Worm (Caenorhabditis elegans) whole organism, late embryonic: ENCODE results near the gene F21C10.18.

ENCODE experiments used
- ama-1 ChIP-seq: fragments of 150-350 bp; optimal IDR thresholded peaks from 2 replicates; lab custom pipeline; 2014
- ceh-19 ChIP-seq: fragments of 200-800 bp; sonication (Bioruptor generic); optimal IDR thresholded peaks from 2 replicates; lab custom pipeline; 2018; ENCODE audit warnings: mild to moderate bottlenecking, missing genetic modification characterization, missing compliant biosample characterization
- fkh-10 ChIP-seq: fragments of 150-350 bp; optimal IDR thresholded peaks from 2 replicates; lab custom pipeline; 2014; ENCODE audit warnings: missing biosample characterization, missing genetic modification reagents, missing genetic modification characterization
- hlh-13 ChIP-seq: fragments of 200-800 bp; sonication (Bioruptor generic); optimal IDR thresholded peaks from 2 replicates; lab custom pipeline; 2018; ENCODE audit warnings: mild to moderate bottlenecking, missing genetic modification characterization, missing compliant biosample characterization
- hlh-8 ChIP-seq: sonication (generic microtip); optimal IDR thresholded peaks from 2 replicates; lab custom pipeline; 2016; ENCODE audit warnings: missing genotype, missing genetic modification characterization, missing compliant biosample characterization
- lin-11 ChIP-seq: fragments of 200-800 bp; sonication (Bioruptor generic); optimal IDR thresholded peaks from 2 replicates; lab custom pipeline; 2018; ENCODE audit warnings: mild to moderate bottlenecking, missing genetic modification characterization, missing compliant biosample characterization
- madf-2 ChIP-seq: sonication (generic microtip); optimal IDR thresholded peaks from 2 replicates; lab custom pipeline; 2017; ENCODE audit warnings: missing genetic modification characterization, missing compliant biosample characterization
- nhr-11 ChIP-seq: fragments of 150-350 bp; optimal IDR thresholded peaks from 2 replicates; lab custom pipeline; 2014; ENCODE audit warnings: missing biosample characterization, missing genetic modification characterization
- pha-2 ChIP-seq: sonication (generic microtip); optimal IDR thresholded peaks from 2 replicates; lab custom pipeline; 2017; ENCODE audit warnings: mild to moderate bottlenecking, missing genetic modification characterization, missing compliant biosample characterization
- unc-3 ChIP-seq, 2 experiments: fragments of 200-800 bp in 1 of 2; sonication (Bioruptor generic) in 1 of 2; sonication (generic microtip) in 1 of 2; conservative IDR thresholded peaks in 1 of 2; optimal IDR thresholded peaks in 1 of 2; 2 replicates each; pipeline versions ENCODE4 v1.3.6 to Lab custom; 2016 to 2022; ENCODE audit warnings: missing compliant biosample characterization in 2 of 2, missing genetic modification characterization in 2 of 2, missing genetic modification reagents in 1 of 2
- unc-55 ChIP-seq: sonication (generic microtip); optimal IDR thresholded peaks from 2 replicates; lab custom pipeline; 2017; ENCODE audit warnings: missing biosample characterization, missing genetic modification reagents, missing genetic modification characterization

DNA sequence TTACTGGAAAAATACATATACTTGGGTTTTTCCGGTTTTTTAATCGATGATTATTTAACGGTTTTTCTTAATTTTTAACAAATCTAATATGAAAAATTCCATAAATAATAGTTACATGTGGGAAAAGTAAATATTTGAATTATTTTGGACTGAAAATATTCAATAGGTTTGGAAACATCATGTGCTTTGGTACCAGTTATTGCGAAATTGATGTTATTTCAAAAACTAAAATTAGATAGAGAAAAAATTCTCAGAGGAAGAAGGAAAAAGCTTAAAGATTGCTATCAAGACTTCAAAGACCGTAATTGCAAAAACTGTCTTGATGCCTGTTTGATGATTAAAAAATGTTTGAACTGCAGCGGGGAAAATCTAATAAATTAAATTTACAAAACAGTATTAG, 43.3 kb upstream of the F21C10.18 start:
- TF ChIP-seq ceh-19 = no peak
- TF ChIP-seq nhr-11 = no peak
- no peak for TF ChIP-seq ama-1 (lab: Kevin White, UChicago)
- no peak for TF ChIP-seq fkh-10 (GFP tag; lab: Kevin White, UChicago)
- no peak for TF ChIP-seq hlh-8 (tag; lab: Kevin White, UChicago)
- TF ChIP-seq unc-55 (GFP tag; lab: Kevin White, UChicago) = no peak
- TF ChIP-seq madf-2 (tag; lab: Kevin White, UChicago) = no peak
- no peak for TF ChIP-seq lin-11
- no peak for TF ChIP-seq unc-3 (GFP tag; conservative IDR thresholded peaks at IDR 0.05; lab: Robert Waterston, UW)
- no peak for TF ChIP-seq unc-3 (tag; optimal IDR thresholded peaks at IDR 0.05; lab: Kevin White, UChicago)
- TF ChIP-seq pha-2 (tag; lab: Kevin White, UChicago) = no peak
- TF ChIP-seq hlh-13 (GFP tag; lab: Kevin White, UChicago) = no peak
